Worm (Caenorhabditis elegans) whole organism, L4 larva: ENCODE results near the gene F44F4.9.

Experiments used
- F44E2.7 ChIP-seq: fragments of 200-800 bp; sonication (Bioruptor generic); IDR thresholded peaks from 2 replicates; pipeline ENCODE4 v2.1.2; 2022; ENCODE audit warnings: missing genetic modification characterization, missing compliant biosample characterization
- T20F7.1 ChIP-seq: fragments of 200-800 bp; sonication (Bioruptor generic); optimal IDR thresholded peaks from 2 replicates; lab custom pipeline; 2018; ENCODE audit warnings: mild to moderate bottlenecking, missing genetic modification characterization, missing compliant biosample characterization
- T26A8.4 ChIP-seq: fragments of 200-800 bp; sonication (Bioruptor generic); IDR thresholded peaks from 2 replicates; pipeline ENCODE4 v1.3.6; 2022; ENCODE audit warnings: missing genetic modification characterization, missing compliant biosample characterization
- Y5F2A.4 ChIP-seq: fragments of 200-800 bp; sonication (Bioruptor generic); optimal IDR thresholded peaks from 2 replicates; lab custom pipeline; 2018; ENCODE audit warnings: mild to moderate bottlenecking, missing genetic modification characterization, missing compliant biosample characterization
- ZK546.5 ChIP-seq, 2 experiments: sonication (generic microtip); optimal IDR thresholded peaks; 2 replicates each; lab custom pipeline; 2017; ENCODE audit warnings: missing biosample characterization in 2 of 2, missing genetic modification characterization in 2 of 2
- aly-2 ChIP-seq: sonication (generic microtip); optimal IDR thresholded peaks from 2 replicates; lab custom pipeline; 2018; ENCODE audit warnings: missing biosample characterization, missing genetic modification characterization
- ama-1 ChIP-seq: fragments of 150-350 bp; optimal IDR thresholded peaks from 2 replicates; lab custom pipeline; 2014; ENCODE audit warnings: inconsistent platforms, mixed read lengths
- arid-1 ChIP-seq: fragments of 200-800 bp; sonication (Bioruptor generic); conservative IDR thresholded peaks from 2 replicates; pipeline ENCODE4 v1.3.6; 2022; ENCODE audit warnings: missing genetic modification reagents, missing genetic modification characterization, missing compliant biosample characterization
- attf-4 ChIP-seq: sonication (generic microtip); optimal IDR thresholded peaks from 3 replicates; lab custom pipeline; 2017; ENCODE audit warnings: missing biosample characterization, missing genetic modification characterization
- ceh-44 ChIP-seq: fragments of 200-800 bp; sonication (Bioruptor generic); IDR thresholded peaks from 2 replicates; pipeline ENCODE4 v1.3.6; 2022; ENCODE audit warnings: missing genetic modification reagents, missing genetic modification characterization, missing compliant biosample characterization
- ceh-62 ChIP-seq: sonication (generic microtip); optimal IDR thresholded peaks from 2 replicates; lab custom pipeline; 2017; ENCODE audit warnings: missing biosample characterization, missing genetic modification characterization
- ceh-82 ChIP-seq: sonication (generic microtip); optimal IDR thresholded peaks from 2 replicates; lab custom pipeline; 2017; ENCODE audit warnings: missing biosample characterization, missing genetic modification characterization
- cey-2 ChIP-seq: sonication (generic microtip); optimal IDR thresholded peaks from 3 replicates; lab custom pipeline; 2017; ENCODE audit warnings: missing genetic modification characterization, mild to moderate bottlenecking, missing compliant biosample characterization, antibody characterized with exemption, borderline replicate concordance; ENCODE audit not compliant: insufficient read depth
- daf-12 ChIP-seq: fragments of 150-350 bp; optimal IDR thresholded peaks from 2 replicates; lab custom pipeline; 2014; ENCODE audit warnings: missing biosample characterization, missing genetic modification reagents, missing genetic modification characterization
- daf-16 ChIP-seq, 3 experiments: sonication (generic microtip); optimal IDR thresholded peaks; 2 replicates each; lab custom pipeline; 2016 to 2017; ENCODE audit warnings: missing genetic modification characterization in 3 of 3, missing genetic modification reagents in 3 of 3, mild to moderate bottlenecking in 2 of 3, missing compliant biosample characterization in 2 of 3, missing biosample characterization in 1 of 3, moderate library complexity in 1 of 3
- daf-19 ChIP-seq: fragments of 200-800 bp; sonication (Bioruptor generic); conservative IDR thresholded peaks from 2 replicates; pipeline ENCODE4 v1.3.6; 2022; ENCODE audit warnings: missing genetic modification characterization, missing compliant biosample characterization
- dmd-6 ChIP-seq: fragments of 200-800 bp; sonication (Bioruptor generic); IDR thresholded peaks from 2 replicates; pipeline ENCODE4 v1.3.6; 2022; ENCODE audit warnings: missing genetic modification reagents, missing genetic modification characterization, missing compliant biosample characterization
- dpl-1 ChIP-seq: fragments of 150-350 bp; optimal IDR thresholded peaks from 2 replicates; lab custom pipeline; 2014; ENCODE audit warnings: missing biosample characterization, missing genetic modification reagents, missing genetic modification characterization
- dve-1 ChIP-seq: sonication (generic microtip); optimal IDR thresholded peaks from 2 replicates; lab custom pipeline; 2017; ENCODE audit warnings: antibody characterized with exemption, mild to moderate bottlenecking, missing genetic modification characterization, missing compliant biosample characterization; ENCODE audit not compliant: insufficient read depth
- fkh-10 ChIP-seq: fragments of 150-350 bp; optimal IDR thresholded peaks from 2 replicates; lab custom pipeline; 2014; ENCODE audit warnings: missing biosample characterization, missing genetic modification reagents, missing genetic modification characterization
- hif-1 ChIP-seq, 2 experiments: sonication (generic microtip); optimal IDR thresholded peaks; 2 replicates each; lab custom pipeline; 2016 to 2017; ENCODE audit warnings: missing compliant biosample characterization in 2 of 2, missing genetic modification characterization in 2 of 2, missing genetic modification reagents in 2 of 2, missing genotype in 2 of 2, mild to moderate bottlenecking in 1 of 2
- hlh-11 ChIP-seq: fragments of 200-800 bp; sonication (Bioruptor generic); optimal IDR thresholded peaks from 2 replicates; lab custom pipeline; 2018; ENCODE audit warnings: mild to moderate bottlenecking, missing genetic modification characterization, missing compliant biosample characterization
- hmg-1.1 ChIP-seq: fragments of 200-800 bp; sonication (Bioruptor generic); IDR thresholded peaks from 2 replicates; pipeline ENCODE4 v1.3.6; 2022; ENCODE audit warnings: missing genetic modification reagents, missing genetic modification characterization, missing compliant biosample characterization
- jun-1 ChIP-seq: fragments of 150-350 bp; optimal IDR thresholded peaks from 2 replicates; lab custom pipeline; 2014; ENCODE audit warnings: missing biosample characterization, missing genetic modification reagents, missing genetic modification characterization
- lin-1 ChIP-seq: fragments of 200-800 bp; sonication (Bioruptor generic); IDR thresholded peaks from 2 replicates; pipeline ENCODE4 v1.3.6; 2022; ENCODE audit warnings: missing genetic modification reagents, missing genetic modification characterization, missing compliant biosample characterization
- lin-15B ChIP-seq: fragments of 150-350 bp; sonication (generic microtip); optimal IDR thresholded peaks from 3 replicates; lab custom pipeline; 2014; ENCODE audit warnings: missing biosample characterization, missing genetic modification characterization
- lin-39 ChIP-seq: fragments of 150-350 bp; optimal IDR thresholded peaks from 2 replicates; lab custom pipeline; 2014; ENCODE audit warnings: missing biosample characterization, missing genetic modification reagents, missing genetic modification characterization
- lir-3 ChIP-seq: sonication (generic microtip); optimal IDR thresholded peaks from 2 replicates; lab custom pipeline; 2016; ENCODE audit warnings: mild to moderate bottlenecking, missing genetic modification characterization, missing compliant biosample characterization
- mdl-1 ChIP-seq, 2 experiments: fragments of 150-350 bp in 1 of 2; sonication (generic microtip) in 1 of 2; optimal IDR thresholded peaks; 2 replicates each; lab custom pipeline; 2014 to 2017; ENCODE audit warnings: missing biosample characterization in 2 of 2, missing genetic modification characterization in 2 of 2
- mep-1 ChIP-seq: fragments of 150-350 bp; sonication (generic microtip); optimal IDR thresholded peaks from 3 replicates; lab custom pipeline; 2014; ENCODE audit warnings: missing biosample characterization, missing genetic modification characterization
- nhr-10 ChIP-seq: fragments of 150-350 bp; optimal IDR thresholded peaks from 2 replicates; lab custom pipeline; 2014; ENCODE audit warnings: missing biosample characterization, missing genetic modification characterization
- nhr-11 ChIP-seq: fragments of 150-350 bp; optimal IDR thresholded peaks from 2 replicates; lab custom pipeline; 2014; ENCODE audit warnings: missing biosample characterization, missing genetic modification characterization
- nhr-111 ChIP-seq: fragments of 200-800 bp; sonication (Bioruptor generic); optimal IDR thresholded peaks from 2 replicates; lab custom pipeline; 2018; ENCODE audit warnings: mild to moderate bottlenecking, missing genetic modification characterization, missing compliant biosample characterization
- nhr-237 ChIP-seq: sonication (generic microtip); optimal IDR thresholded peaks from 2 replicates; lab custom pipeline; 2017; ENCODE audit warnings: missing biosample characterization, missing genetic modification characterization
- nhr-25 ChIP-seq: sonication (generic microtip); optimal IDR thresholded peaks from 2 replicates; lab custom pipeline; 2017; ENCODE audit warnings: missing genetic modification characterization, mild to moderate bottlenecking, missing compliant biosample characterization, antibody characterized with exemption, moderate library complexity, borderline replicate concordance; ENCODE audit not compliant: insufficient read depth
- nhr-41 ChIP-seq: fragments of 200-800 bp; sonication (Bioruptor generic); IDR thresholded peaks from 2 replicates; pipeline ENCODE4 v1.3.6; 2022; ENCODE audit warnings: missing genetic modification reagents, missing genetic modification characterization, missing compliant biosample characterization
- nhr-77 ChIP-seq: fragments of 150-350 bp; optimal IDR thresholded peaks from 2 replicates; lab custom pipeline; 2014; ENCODE audit warnings: missing biosample characterization, missing genetic modification characterization
- pha-4 ChIP-seq, 2 experiments: fragments of 150-350 bp in 1 of 2; fragments of 200-800 bp in 1 of 2; sonication (Bioruptor generic) in 1 of 2; IDR thresholded peaks in 1 of 2; optimal IDR thresholded peaks in 1 of 2; 2 replicates each; pipeline versions ENCODE4 v1.3.6 to Lab custom; 2014 to 2022; ENCODE audit warnings: missing genetic modification characterization in 2 of 2, missing genetic modification reagents in 2 of 2, missing biosample characterization in 1 of 2, missing compliant biosample characterization in 1 of 2
- php-3 ChIP-seq: fragments of 200-800 bp; sonication (Bioruptor generic); IDR thresholded peaks from 2 replicates; pipeline ENCODE4 v1.3.6; 2022; ENCODE audit warnings: missing genetic modification reagents, missing genetic modification characterization, missing compliant biosample characterization
- pqm-1 ChIP-seq: sonication (generic microtip); optimal IDR thresholded peaks from 2 replicates; lab custom pipeline; 2017; ENCODE audit warnings: missing biosample characterization, missing genetic modification characterization
- sdz-12 ChIP-seq: fragments of 200-800 bp; sonication (Bioruptor generic); optimal IDR thresholded peaks from 2 replicates; lab custom pipeline; 2018; ENCODE audit warnings: mild to moderate bottlenecking, missing genetic modification characterization, missing compliant biosample characterization
- snpc-1.2 ChIP-seq: fragments of 200-800 bp; sonication (Bioruptor generic); IDR thresholded peaks from 2 replicates; pipeline ENCODE4 v1.3.6; 2022; ENCODE audit warnings: missing genetic modification reagents, missing genetic modification characterization, missing compliant biosample characterization
- snpc-4 ChIP-seq: fragments of 150-350 bp; optimal IDR thresholded peaks from 2 replicates; lab custom pipeline; 2014; ENCODE audit warnings: missing biosample characterization, missing genetic modification characterization
- spr-1 ChIP-seq: sonication (generic microtip); optimal IDR thresholded peaks from 2 replicates; lab custom pipeline; 2016; ENCODE audit warnings: mild to moderate bottlenecking, missing genetic modification characterization, missing compliant biosample characterization
- tag-97 ChIP-seq: fragments of 200-800 bp; sonication (Bioruptor generic); IDR thresholded peaks from 2 replicates; pipeline ENCODE4 v1.3.6; 2022; ENCODE audit warnings: missing genetic modification characterization, missing compliant biosample characterization
- unc-130 ChIP-seq: sonication (generic microtip); optimal IDR thresholded peaks from 2 replicates; lab custom pipeline; 2016; ENCODE audit warnings: missing genetic modification reagents, missing genetic modification characterization, missing compliant biosample characterization
- zfp-3 ChIP-seq: fragments of 200-800 bp; sonication (Bioruptor generic); conservative IDR thresholded peaks from 2 replicates; pipeline ENCODE4 v1.3.6; 2022; ENCODE audit warnings: missing genetic modification reagents, missing genetic modification characterization, missing compliant biosample characterization
- zip-2 ChIP-seq: fragments of 150-350 bp; optimal IDR thresholded peaks from 2 replicates; lab custom pipeline; 2014; ENCODE audit warnings: missing biosample characterization, missing genetic modification characterization

The F44F4.9 gene

DNA sequence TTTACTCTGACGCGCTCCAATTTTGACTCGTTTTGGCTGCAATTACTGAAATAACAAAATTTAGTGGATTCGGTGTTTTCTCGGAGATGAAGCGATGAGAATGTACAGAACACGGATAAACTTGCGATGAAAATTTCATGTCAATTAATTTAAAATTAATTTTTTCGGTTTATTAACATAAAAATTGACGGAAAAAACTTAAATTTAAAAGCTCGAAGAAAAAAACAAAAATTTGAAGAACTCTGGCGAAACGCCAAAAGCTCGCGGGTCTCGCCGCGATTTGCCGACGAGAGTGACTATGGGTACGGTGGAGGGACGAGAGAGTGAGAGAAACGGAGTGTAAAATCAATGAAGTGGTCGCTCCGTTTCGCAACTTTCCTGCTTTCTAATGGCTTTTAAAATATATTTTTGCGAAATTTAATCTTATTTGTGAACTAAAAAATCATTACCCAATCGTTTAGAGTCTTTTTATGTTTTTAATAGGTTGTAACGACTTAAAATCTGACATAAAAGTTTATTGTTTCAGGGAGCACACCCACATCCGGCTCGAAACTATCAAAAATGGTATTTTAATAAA, 46.9 kb downstream of the F44F4.9 start, which contains the start of the genes gmps-1 and cap-2 (continued):
- peak; percentile 86 for TF ChIP-seq zfp-3 (GFP tag; lab: Robert Waterston, UW)
- TF ChIP-seq cey-2 (tag; lab: Kevin White, UChicago) = no peak
- TF ChIP-seq arid-1 (GFP tag; lab: Robert Waterston, UW) = peak; percentile 97
- peak; percentile 98 for TF ChIP-seq hmg-1.1 (GFP tag; lab: Robert Waterston, UW)

DNA sequence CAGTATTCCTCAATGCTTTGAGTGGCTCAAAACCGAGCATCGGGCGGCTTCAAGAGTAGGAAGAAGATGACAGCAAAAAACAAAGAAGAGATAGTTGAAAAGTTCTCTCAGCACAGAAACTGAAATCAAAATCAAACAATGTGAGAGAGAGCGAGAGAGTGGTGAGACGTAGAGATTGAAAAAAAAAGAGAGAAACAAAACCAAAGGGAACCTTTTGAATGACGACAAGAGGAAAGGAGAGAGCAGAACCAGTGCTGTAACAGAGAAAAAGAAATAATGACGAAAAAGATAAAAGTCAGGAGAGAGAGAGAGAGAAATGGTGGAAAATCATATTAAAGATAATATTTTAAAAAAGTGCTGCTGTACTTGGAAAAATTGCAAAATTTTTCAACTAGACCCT, 48.4 kb downstream of the F44F4.9 start:
- TF ChIP-seq pha-4 (GFP tag; IDR thresholded peaks at IDR 0.05; lab: Robert Waterston, UW) (no peak), pha-4 (tag; optimal IDR thresholded peaks at IDR 0.05; lab: Kevin White, UChicago) (no peak), dve-1 (tag; lab: Kevin White, UChicago) (peak; percentile 82), spr-1 (no peak), daf-12 (tag; lab: Kevin White, UChicago) (no peak), lin-39 (tag; lab: Kevin White, UChicago) (no peak), nhr-237 (tag; lab: Kevin White, UChicago) (no peak), lin-15B (no peak), ama-1 (lab: Kevin White, UChicago) (no peak), ZK546.5 (tag; optimal IDR thresholded peaks at IDR 0.05; lab: Kevin White, UChicago) (no peak), dpl-1 (no peak), F44E2.7 (no peak), dmd-6 (peak; percentile 51), unc-130 (no peak), nhr-11 (tag; lab: Kevin White, UChicago) (no peak), zip-2 (no peak), daf-19 (GFP tag; lab: Robert Waterston, UW) (no peak), hif-1 (tag; optimal IDR thresholded peaks at IDR 0.05; lab: Kevin White, UChicago) (no peak), lir-3 (no peak), ceh-62 (no peak), Y5F2A.4 (no peak), hmg-1.1 (GFP tag; lab: Robert Waterston, UW) (peak; percentile 65), nhr-77 (peak; percentile 19), T26A8.4 (GFP tag; lab: Robert Waterston, UW) (no peak), snpc-1.2 (GFP tag; lab: Robert Waterston, UW) (no peak), pqm-1 (peak; percentile 31), sdz-12 (GFP tag; lab: Kevin White, UChicago) (no peak), jun-1 (tag; lab: Kevin White, UChicago) (no peak), daf-16 (GFP tag; optimal IDR thresholded peaks at IDR 0.05; lab: Kevin White, UChicago) (no peak), daf-16 (tag; optimal IDR thresholded peaks at IDR 0.05; lab: Kevin White, UChicago) (peak; percentile 44), mep-1 (tag; lab: Kevin White, UChicago) (peak; percentile 29), attf-4 (no peak), fkh-10 (GFP tag; lab: Kevin White, UChicago) (no peak), mdl-1 (tag; optimal IDR thresholded peaks at IDR 0.05; lab: Kevin White, UChicago) (no peak), tag-97 (GFP tag; lab: Robert Waterston, UW) (no peak), lin-1 (no peak), ceh-82 (tag; lab: Kevin White, UChicago) (no peak), nhr-111 (GFP tag; lab: Kevin White, UChicago) (no peak), ceh-44 (GFP tag; lab: Robert Waterston, UW) (no peak), nhr-25 (tag; lab: Kevin White, UChicago) (no peak), nhr-41 (no peak), snpc-4 (tag; lab: Kevin White, UChicago) (no peak), nhr-10 (tag; lab: Kevin White, UChicago) (no peak), hlh-11 (peak; percentile 51), php-3 (GFP tag; lab: Robert Waterston, UW) (no peak), arid-1 (GFP tag; lab: Robert Waterston, UW) (no peak), T20F7.1 (GFP tag; lab: Kevin White, UChicago) (no peak), aly-2 (tag; lab: Kevin White, UChicago) (no peak)
